Worm (Caenorhabditis elegans) whole organism, L1 larva: ENCODE results near the gene pmp-5.

Experiments
- egl-27 ChIP-seq, 2 experiments: fragments of 150-350 bp in 1 of 2; sonication (generic microtip); optimal IDR thresholded peaks; 3 replicates each; lab custom pipeline; 2017 to 2018; ENCODE audit warnings: missing biosample characterization in 2 of 2, missing genetic modification characterization in 2 of 2, missing genetic modification reagents in 2 of 2
- lin-35 ChIP-seq, 2 experiments: fragments of 150-350 bp; optimal IDR thresholded peaks; 2 replicates each; lab custom pipeline; 2014; ENCODE audit warnings: missing biosample characterization in 2 of 2, missing genetic modification characterization in 2 of 2, missing genetic modification reagents in 2 of 2
- nhr-11 ChIP-seq: fragments of 150-350 bp; optimal IDR thresholded peaks from 2 replicates; lab custom pipeline; 2014; ENCODE audit warnings: missing biosample characterization, missing genetic modification characterization
- nhr-237 ChIP-seq: fragments of 150-350 bp; optimal IDR thresholded peaks from 2 replicates; lab custom pipeline; 2014; ENCODE audit warnings: missing biosample characterization, missing genetic modification characterization
- pqm-1 ChIP-seq: sonication (generic microtip); optimal IDR thresholded peaks from 3 replicates; lab custom pipeline; 2017; ENCODE audit warnings: missing biosample characterization, missing genetic modification characterization
- skn-1 ChIP-seq: fragments of 150-350 bp; optimal IDR thresholded peaks from 2 replicates; lab custom pipeline; 2014; ENCODE audit warnings: missing biosample characterization, missing genetic modification characterization
- unc-86 ChIP-seq: sonication (generic microtip); optimal IDR thresholded peaks from 2 replicates; lab custom pipeline; 2016; ENCODE audit warnings: missing genetic modification characterization, missing compliant biosample characterization
- vab-15 ChIP-seq: sonication (generic microtip); optimal IDR thresholded peaks from 2 replicates; lab custom pipeline; 2017; ENCODE audit warnings: missing genotype, mild to moderate bottlenecking, missing genetic modification characterization, missing compliant biosample characterization

DNA sequence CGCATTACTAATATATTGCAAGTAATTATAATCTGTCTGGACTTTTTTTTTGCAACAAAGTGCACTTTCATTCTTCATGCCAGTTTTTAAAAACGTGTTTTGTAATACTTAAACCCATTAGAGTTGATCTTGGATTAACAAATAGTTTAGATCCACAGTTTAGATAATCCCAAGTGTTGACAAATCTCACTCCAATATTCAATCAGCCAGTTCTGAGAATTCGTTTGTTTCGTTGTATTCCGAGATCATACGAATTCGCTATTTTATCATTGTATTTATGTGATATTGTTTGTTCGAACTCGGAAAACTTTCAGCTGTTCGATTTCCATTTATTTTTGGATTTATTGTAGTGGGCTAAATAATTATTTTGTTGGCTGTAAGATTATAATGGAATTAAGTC lies 19.8 kb downstream of the pmp-5 start:
- TF ChIP-seq egl-27 (tag; optimal IDR thresholded peaks at IDR 0.05; lab: Kevin White, UChicago) (no peak), lin-35 (GFP tag; optimal IDR thresholded peaks at IDR 0.05; lab: Kevin White, UChicago) (no peak), unc-86 (no peak), skn-1 (tag; lab: Kevin White, UChicago) (no peak), nhr-237 (tag; lab: Kevin White, UChicago) (no peak), pqm-1 (tag; lab: Kevin White, UChicago) (no peak), nhr-11 (no peak), vab-15 (tag; lab: Kevin White, UChicago) (no peak)
